Fruit fly (Drosophila melanogaster): ENCODE results near the gene Pgls.

DNA sequence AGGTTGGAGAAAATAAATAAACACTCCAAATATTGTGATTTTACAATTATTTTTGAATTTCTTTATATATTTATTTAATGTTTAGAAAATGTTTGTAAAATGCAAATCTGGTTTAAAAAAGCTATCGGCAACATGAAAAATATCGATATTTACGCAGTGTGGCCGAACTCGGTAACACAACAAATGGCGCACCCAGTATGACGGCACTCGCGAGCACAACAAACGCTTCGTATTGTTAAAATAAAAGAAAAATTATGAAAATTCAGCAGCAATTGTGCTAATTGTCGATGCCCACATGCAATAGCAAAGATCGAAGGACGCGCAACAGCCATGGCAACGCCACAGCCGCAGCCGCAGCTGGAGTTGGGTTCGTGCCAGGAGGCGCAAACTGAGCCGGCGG lies 1.3 kb downstream of the Pgls start, which contains the start of gene CG2202:
- no peak for TF ChIP-seq CG8478 (optimal IDR thresholded peaks at IDR 0.05)
- TF ChIP-seq usp (GFP tag; optimal IDR thresholded peaks at IDR 0.05) = no peak
- TF ChIP-seq pan (optimal IDR thresholded peaks at IDR 0.05) = no peak
- TF ChIP-seq psq (optimal IDR thresholded peaks at IDR 0.05) = no peak
